Worm (Caenorhabditis elegans) whole organism, young adult: Measurements from ENCODE around the gene R144.11.

Experiments
- D2030.7 ChIP-seq: fragments of 200-800 bp; sonication (Bioruptor generic); IDR thresholded peaks from 2 replicates; pipeline ENCODE4 v1.3.6; 2022; ENCODE audit warnings: missing genetic modification reagents, missing genetic modification characterization, missing compliant biosample characterization
- Y53F4B.3 ChIP-seq: fragments of 200-800 bp; sonication (Bioruptor generic); IDR thresholded peaks from 2 replicates; pipeline ENCODE4 v1.3.6; 2022; ENCODE audit warnings: missing genetic modification reagents, missing genetic modification characterization, missing compliant biosample characterization
- Y53G8AR.9 ChIP-seq: fragments of 200-800 bp; sonication (Bioruptor generic); conservative IDR thresholded peaks from 2 replicates; pipeline ENCODE4 v1.3.6; 2022; ENCODE audit warnings: missing genetic modification reagents, missing genetic modification characterization, missing compliant biosample characterization
- ama-1 ChIP-seq, 3 experiments: fragments of 150-350 bp in 1 of 3; sonication (generic microtip) in 2 of 3; optimal IDR thresholded peaks; 2 replicates each; lab custom pipeline; 2014 to 2018; ENCODE audit warnings: missing biosample characterization in 2 of 3, missing genetic modification characterization in 2 of 3, missing genetic modification reagents in 2 of 3
- athp-1 ChIP-seq: sonication (generic microtip); optimal IDR thresholded peaks from 2 replicates; lab custom pipeline; 2017; ENCODE audit warnings: mild to moderate bottlenecking, missing genetic modification characterization, missing compliant biosample characterization
- ceh-58 ChIP-seq: fragments of 200-800 bp; sonication (Bioruptor generic); IDR thresholded peaks from 2 replicates; pipeline ENCODE4 v1.3.6; 2022; ENCODE audit warnings: missing genetic modification characterization, missing compliant biosample characterization
- him-1 ChIP-seq: sonication (generic microtip); optimal IDR thresholded peaks from 2 replicates; lab custom pipeline; 2016; ENCODE audit warnings: missing genotype, missing genetic modification reagents, missing genetic modification characterization, missing compliant biosample characterization
- hsf-1 ChIP-seq: fragments of 200-800 bp; sonication (Bioruptor generic); IDR thresholded peaks from 2 replicates; pipeline ENCODE4 v1.3.6; 2022; ENCODE audit warnings: missing genetic modification reagents, missing genetic modification characterization, missing compliant biosample characterization
- lin-54 ChIP-seq: fragments of 200-800 bp; sonication (Bioruptor generic); optimal IDR thresholded peaks from 2 replicates; lab custom pipeline; 2018; ENCODE audit warnings: mild to moderate bottlenecking, missing genetic modification characterization, missing compliant biosample characterization
- lir-1 ChIP-seq: fragments of 200-800 bp; sonication (Bioruptor generic); conservative IDR thresholded peaks from 2 replicates; pipeline ENCODE4 v1.3.6; 2022; ENCODE audit warnings: missing genetic modification reagents, missing genetic modification characterization, missing compliant biosample characterization
- mxl-1 ChIP-seq: sonication (generic microtip); optimal IDR thresholded peaks from 2 replicates; lab custom pipeline; 2016; ENCODE audit warnings: missing genetic modification characterization, missing compliant biosample characterization
- nfya-1 ChIP-seq: sonication (generic microtip); optimal IDR thresholded peaks from 2 replicates; lab custom pipeline; 2017; ENCODE audit warnings: antibody characterized with exemption, missing compliant biosample characterization, missing genetic modification characterization, borderline replicate concordance; ENCODE audit not compliant: insufficient read depth
- sptf-2 ChIP-seq: fragments of 200-800 bp; sonication (Bioruptor generic); optimal IDR thresholded peaks from 2 replicates; lab custom pipeline; 2018; ENCODE audit warnings: mild to moderate bottlenecking, missing genetic modification characterization, missing compliant biosample characterization
- unc-130 ChIP-seq: sonication (generic microtip); optimal IDR thresholded peaks from 2 replicates; lab custom pipeline; 2016; ENCODE audit warnings: missing genetic modification reagents, missing genetic modification characterization, missing compliant biosample characterization

ce11 chrIII:5010723-5011122 lies 2.1 kb upstream of the R144.11 start:
- TF ChIP-seq D2030.7 = no peak
- no peak for TF ChIP-seq sptf-2
- no peak for TF ChIP-seq ama-1 (optimal IDR thresholded peaks at IDR 0.05; lab: Kevin White, UChicago)
- TF ChIP-seq ama-1 (GFP tag; optimal IDR thresholded peaks at IDR 0.05; lab: Kevin White, UChicago) = no peak
- TF ChIP-seq unc-130 (GFP tag; lab: Kevin White, UChicago) = no peak
- TF ChIP-seq Y53G8AR.9 (GFP tag; lab: Robert Waterston, UW) = no peak
- no peak for TF ChIP-seq ceh-58 (GFP tag; lab: Robert Waterston, UW)
- no peak for TF ChIP-seq nfya-1
- TF ChIP-seq Y53F4B.3 (GFP tag; lab: Robert Waterston, UW) = no peak
- no peak for TF ChIP-seq mxl-1 (tag; lab: Kevin White, UChicago)
- TF ChIP-seq athp-1 (tag; lab: Kevin White, UChicago) = no peak
- TF ChIP-seq him-1 (tag; lab: Kevin White, UChicago) = no peak
- TF ChIP-seq lin-54 = no peak
- no peak for TF ChIP-seq lir-1 (GFP tag; lab: Robert Waterston, UW)
- TF ChIP-seq hsf-1 = no peak
